Worm (Caenorhabditis elegans) whole organism, L4 larva: Measurements from ENCODE around the gene fut-1.

ENCODE experiments used
- F44E2.7 ChIP-seq: fragments of 200-800 bp; sonication (Bioruptor generic); IDR thresholded peaks from 2 replicates; pipeline ENCODE4 v2.1.2; 2022; ENCODE audit warnings: missing genetic modification characterization, missing compliant biosample characterization
- Y48G9A.11 ChIP-seq: fragments of 200-800 bp; sonication (Bioruptor generic); IDR thresholded peaks from 2 replicates; pipeline ENCODE4 v1.3.6; 2022; ENCODE audit warnings: missing genetic modification reagents, missing genetic modification characterization, missing compliant biosample characterization
- Y5F2A.4 ChIP-seq: fragments of 200-800 bp; sonication (Bioruptor generic); optimal IDR thresholded peaks from 2 replicates; lab custom pipeline; 2018; ENCODE audit warnings: mild to moderate bottlenecking, missing genetic modification characterization, missing compliant biosample characterization
- ZK546.5 ChIP-seq, 2 experiments: sonication (generic microtip); optimal IDR thresholded peaks; 2 replicates each; lab custom pipeline; 2017; ENCODE audit warnings: missing biosample characterization in 2 of 2, missing genetic modification characterization in 2 of 2
- aha-1 ChIP-seq: fragments of 150-350 bp; peaks from one replicate; lab custom pipeline; 2014; ENCODE audit warnings: missing biosample characterization, missing genetic modification characterization
- aly-2 ChIP-seq: sonication (generic microtip); optimal IDR thresholded peaks from 2 replicates; lab custom pipeline; 2018; ENCODE audit warnings: missing biosample characterization, missing genetic modification characterization
- ceh-28 ChIP-seq: fragments of 150-350 bp; optimal IDR thresholded peaks from 2 replicates; lab custom pipeline; 2014; ENCODE audit warnings: missing biosample characterization, missing genetic modification reagents, missing genetic modification characterization
- dmd-6 ChIP-seq: fragments of 200-800 bp; sonication (Bioruptor generic); IDR thresholded peaks from 2 replicates; pipeline ENCODE4 v1.3.6; 2022; ENCODE audit warnings: missing genetic modification reagents, missing genetic modification characterization, missing compliant biosample characterization
- dpl-1 ChIP-seq: fragments of 150-350 bp; optimal IDR thresholded peaks from 2 replicates; lab custom pipeline; 2014; ENCODE audit warnings: missing biosample characterization, missing genetic modification reagents, missing genetic modification characterization
- dve-1 ChIP-seq: sonication (generic microtip); optimal IDR thresholded peaks from 2 replicates; lab custom pipeline; 2017; ENCODE audit warnings: antibody characterized with exemption, mild to moderate bottlenecking, missing genetic modification characterization, missing compliant biosample characterization; ENCODE audit not compliant: insufficient read depth
- gei-8 ChIP-seq: fragments of 200-800 bp; sonication (Bioruptor generic); optimal IDR thresholded peaks from 2 replicates; lab custom pipeline; 2018; ENCODE audit warnings: mild to moderate bottlenecking, missing genetic modification characterization, missing compliant biosample characterization
- hlh-11 ChIP-seq: fragments of 200-800 bp; sonication (Bioruptor generic); optimal IDR thresholded peaks from 2 replicates; lab custom pipeline; 2018; ENCODE audit warnings: mild to moderate bottlenecking, missing genetic modification characterization, missing compliant biosample characterization
- hlh-30 ChIP-seq: sonication (generic microtip); optimal IDR thresholded peaks from 2 replicates; lab custom pipeline; 2017; ENCODE audit warnings: antibody characterized with exemption, mild to moderate bottlenecking, missing genetic modification characterization, missing compliant biosample characterization; ENCODE audit not compliant: insufficient read depth
- jun-1 ChIP-seq: fragments of 150-350 bp; optimal IDR thresholded peaks from 2 replicates; lab custom pipeline; 2014; ENCODE audit warnings: missing biosample characterization, missing genetic modification reagents, missing genetic modification characterization
- lin-13 ChIP-seq: fragments of 150-350 bp; optimal IDR thresholded peaks from 2 replicates; lab custom pipeline; 2014; ENCODE audit warnings: missing biosample characterization, missing genetic modification reagents, missing genetic modification characterization
- lin-15B ChIP-seq: fragments of 150-350 bp; sonication (generic microtip); optimal IDR thresholded peaks from 3 replicates; lab custom pipeline; 2014; ENCODE audit warnings: missing biosample characterization, missing genetic modification characterization
- lir-3 ChIP-seq: sonication (generic microtip); optimal IDR thresholded peaks from 2 replicates; lab custom pipeline; 2016; ENCODE audit warnings: mild to moderate bottlenecking, missing genetic modification characterization, missing compliant biosample characterization
- mdl-1 ChIP-seq, 2 experiments: fragments of 150-350 bp in 1 of 2; sonication (generic microtip) in 1 of 2; optimal IDR thresholded peaks; 2 replicates each; lab custom pipeline; 2014 to 2017; ENCODE audit warnings: missing biosample characterization in 2 of 2, missing genetic modification characterization in 2 of 2
- mep-1 ChIP-seq: fragments of 150-350 bp; sonication (generic microtip); optimal IDR thresholded peaks from 3 replicates; lab custom pipeline; 2014; ENCODE audit warnings: missing biosample characterization, missing genetic modification characterization
- mes-2 ChIP-seq: sonication (generic microtip); optimal IDR thresholded peaks from 2 replicates; lab custom pipeline; 2016; ENCODE audit warnings: missing genotype, mild to moderate bottlenecking, missing genetic modification characterization, missing compliant biosample characterization; ENCODE audit not compliant: poor library complexity, severe bottlenecking
- mxl-3 ChIP-seq: fragments of 200-800 bp; sonication (Bioruptor generic); optimal IDR thresholded peaks from 2 replicates; lab custom pipeline; 2018; ENCODE audit warnings: mild to moderate bottlenecking, missing genetic modification characterization, missing compliant biosample characterization
- nhr-102 ChIP-seq: sonication (generic microtip); optimal IDR thresholded peaks from 2 replicates; lab custom pipeline; 2016; ENCODE audit warnings: mild to moderate bottlenecking, missing genetic modification characterization, moderate library complexity, missing compliant biosample characterization
- nhr-25 ChIP-seq: sonication (generic microtip); optimal IDR thresholded peaks from 2 replicates; lab custom pipeline; 2017; ENCODE audit warnings: missing genetic modification characterization, mild to moderate bottlenecking, missing compliant biosample characterization, antibody characterized with exemption, moderate library complexity, borderline replicate concordance; ENCODE audit not compliant: insufficient read depth
- nhr-28 ChIP-seq: fragments of 150-350 bp; optimal IDR thresholded peaks from 2 replicates; lab custom pipeline; 2014; ENCODE audit warnings: missing biosample characterization, missing genetic modification characterization
- nhr-42 ChIP-seq: fragments of 200-800 bp; sonication (Bioruptor generic); IDR thresholded peaks from 2 replicates; pipeline ENCODE4 v1.3.6; 2022; ENCODE audit warnings: missing genetic modification characterization, missing compliant biosample characterization
- nhr-48 ChIP-seq: sonication (generic microtip); optimal IDR thresholded peaks from 2 replicates; lab custom pipeline; 2016; ENCODE audit warnings: mild to moderate bottlenecking, missing genetic modification characterization, missing compliant biosample characterization
- nhr-6 ChIP-seq: fragments of 150-350 bp; optimal IDR thresholded peaks from 2 replicates; lab custom pipeline; 2014; ENCODE audit warnings: missing biosample characterization, missing genetic modification characterization
- saeg-2 ChIP-seq: fragments of 200-800 bp; sonication (Bioruptor generic); IDR thresholded peaks from 2 replicates; pipeline ENCODE4 v1.3.6; 2022; ENCODE audit warnings: missing genetic modification reagents, missing genetic modification characterization, missing compliant biosample characterization
- skn-1 ChIP-seq: fragments of 150-350 bp; optimal IDR thresholded peaks from 2 replicates; lab custom pipeline; 2014; ENCODE audit warnings: missing biosample characterization, missing genetic modification characterization
- tra-1 ChIP-seq: fragments of 200-800 bp; sonication (Bioruptor generic); IDR thresholded peaks from 2 replicates; pipeline ENCODE4 v1.3.6; 2022; ENCODE audit warnings: missing genetic modification reagents, missing genetic modification characterization, missing compliant biosample characterization
- unc-62 ChIP-seq, 3 experiments: fragments of 150-350 bp in 1 of 3; sonication (generic microtip); optimal IDR thresholded peaks in 2 of 3; peaks in 1 of 3; 1 replicate in 1 of 3; 2 replicates in 2 of 3; lab custom pipeline; 2014 to 2017; ENCODE audit warnings: missing biosample characterization in 3 of 3, missing genetic modification characterization in 3 of 3, missing genetic modification reagents in 3 of 3, missing genotype in 1 of 3
- zag-1 ChIP-seq: fragments of 150-350 bp; optimal IDR thresholded peaks from 2 replicates; lab custom pipeline; 2014; ENCODE audit warnings: missing biosample characterization, missing genetic modification characterization
- zfp-2 ChIP-seq: sonication (generic microtip); optimal IDR thresholded peaks from 2 replicates; lab custom pipeline; 2016; ENCODE audit warnings: mild to moderate bottlenecking, missing genetic modification characterization, missing compliant biosample characterization
- ztf-11 ChIP-seq: fragments of 150-350 bp; optimal IDR thresholded peaks from 2 replicates; lab custom pipeline; 2014; ENCODE audit warnings: missing biosample characterization, missing genetic modification characterization

Gene fut-1

DNA sequence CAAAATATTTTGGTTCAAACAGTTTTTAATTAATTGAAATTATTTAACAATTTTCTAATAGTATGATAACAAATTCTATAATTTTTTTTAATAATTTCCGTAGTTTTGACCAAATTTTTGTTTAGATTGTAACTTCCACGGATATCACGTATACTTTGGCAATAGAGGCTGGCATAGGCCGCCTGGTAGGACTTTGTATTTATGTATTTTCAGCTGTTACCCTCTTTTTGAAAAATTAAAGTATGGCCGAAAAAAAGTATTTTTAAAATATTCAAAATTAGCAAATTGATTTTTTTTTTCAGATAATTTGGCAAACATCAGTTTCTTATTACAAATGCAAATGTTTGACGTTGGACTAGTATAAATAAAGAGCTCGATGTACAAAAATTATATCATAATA is 7.1 kb upstream of the fut-1 start, which contains the start of the genes nsph-1.1 and K08F8.15:
nsph-1.1 (plus strand) TSS at position 301 of the 400 bp plus-strand sequence.
K08F8.15 (plus strand) TSS at position 335 of the 400 bp plus-strand sequence.
- TF ChIP-seq aly-2, result no peak
- TF ChIP-seq mxl-3 (GFP tag; lab: Kevin White, UChicago), result no peak
- TF ChIP-seq dve-1 (tag; lab: Kevin White, UChicago), result no peak
- TF ChIP-seq, all 104 proteins: peak for 0

DNA sequence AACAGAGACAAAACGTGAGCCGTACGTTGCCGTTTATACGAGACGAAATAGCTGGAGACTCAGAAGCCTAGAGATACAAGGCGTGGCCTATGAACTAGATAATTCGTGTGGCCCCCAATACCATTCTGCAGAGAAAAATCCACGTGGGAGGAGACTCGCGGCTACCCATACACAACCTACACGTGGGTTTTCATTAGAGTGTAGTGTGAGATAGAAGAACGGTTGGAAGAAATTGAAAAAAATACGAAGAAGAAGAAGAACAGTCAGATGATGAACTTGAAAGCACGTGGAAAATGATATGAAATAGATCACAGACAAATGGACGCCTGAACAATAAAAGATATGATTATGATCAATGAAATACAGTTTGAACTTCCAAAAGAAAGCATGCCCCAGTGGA is 5.7 kb upstream of the fut-1 start:
- TF ChIP-seq nhr-42 (GFP tag; lab: Robert Waterston, UW) (no peak), mep-1 (tag; lab: Kevin White, UChicago) (no peak), tra-1 (GFP tag; lab: Robert Waterston, UW) (peak; percentile 58; the same call in 1 of the 2 replicates), aha-1 (peak; percentile 70), saeg-2 (GFP tag; lab: Robert Waterston, UW) (no peak), nhr-48 (peak; percentile 68), gei-8 (peak; percentile 27), dve-1 (tag; lab: Kevin White, UChicago) (peak; percentile 31), hlh-11 (peak; percentile 59), ZK546.5 (tag; optimal IDR thresholded peaks at IDR 0.05; lab: Kevin White, UChicago) (no peak), hlh-30 (tag; lab: Kevin White, UChicago) (peak; percentile 72), Y5F2A.4 (GFP tag; lab: Kevin White, UChicago) (no peak), lir-3 (tag; lab: Kevin White, UChicago) (no peak), mxl-3 (GFP tag; lab: Kevin White, UChicago) (peak; percentile 95), nhr-25 (tag; lab: Kevin White, UChicago) (peak; percentile 30), nhr-6 (no peak), nhr-28 (tag; lab: Kevin White, UChicago) (peak; percentile 87), ztf-11 (no peak), dmd-6 (GFP tag; lab: Robert Waterston, UW) (peak; percentile 75), Y48G9A.11 (GFP tag; lab: Robert Waterston, UW) (no peak), zag-1 (no peak), mes-2 (tag; lab: Kevin White, UChicago) (no peak), lin-13 (GFP tag; lab: Kevin White, UChicago) (no peak), mdl-1 (tag; optimal IDR thresholded peaks at IDR 0.05; lab: Kevin White, UChicago) (peak; percentile 55 to 94), ceh-28 (tag; lab: Kevin White, UChicago) (no peak)

- TF ChIP-seq aha-1, result peak; percentile 8
- TF ChIP-seq hlh-30 (tag; lab: Kevin White, UChicago), result peak; percentile 35
- peak in 1 of 2 experiments; percentile 13 for TF ChIP-seq unc-62 (GFP tag; optimal IDR thresholded peaks at IDR 0.05 in 1 of 2; lab: Kevin White, UChicago)
- TF ChIP-seq unc-62 (tag; optimal IDR thresholded peaks at IDR 0.05; lab: Kevin White, UChicago), result no peak
- no peak for TF ChIP-seq skn-1 (tag; lab: Kevin White, UChicago)
- TF ChIP-seq, all 104 proteins: peak for 3
Measured at ce11 chrII:8764332-8764731, 4.9 kb upstream of the fut-1 start.

ce11 chrII:8763367-8763766 is 4.0 kb upstream of the fut-1 start:
- no peak for TF ChIP-seq dpl-1 (GFP tag; lab: Kevin White, UChicago)
- TF ChIP-seq zfp-2 (tag; lab: Kevin White, UChicago), result no peak
- no peak for TF ChIP-seq nhr-102 (tag; lab: Kevin White, UChicago)
- no peak for TF ChIP-seq lin-15B
- no peak for TF ChIP-seq nhr-48
- no peak for TF ChIP-seq jun-1 (tag; lab: Kevin White, UChicago)
- no peak for TF ChIP-seq F44E2.7 (GFP tag; lab: Robert Waterston, UW)
- TF ChIP-seq nhr-28 (tag; lab: Kevin White, UChicago), result peak; percentile 56
- TF ChIP-seq aha-1, result peak; percentile 68
